Worm (Caenorhabditis elegans): ENCODE data around the gene pals-30.

DNA sequence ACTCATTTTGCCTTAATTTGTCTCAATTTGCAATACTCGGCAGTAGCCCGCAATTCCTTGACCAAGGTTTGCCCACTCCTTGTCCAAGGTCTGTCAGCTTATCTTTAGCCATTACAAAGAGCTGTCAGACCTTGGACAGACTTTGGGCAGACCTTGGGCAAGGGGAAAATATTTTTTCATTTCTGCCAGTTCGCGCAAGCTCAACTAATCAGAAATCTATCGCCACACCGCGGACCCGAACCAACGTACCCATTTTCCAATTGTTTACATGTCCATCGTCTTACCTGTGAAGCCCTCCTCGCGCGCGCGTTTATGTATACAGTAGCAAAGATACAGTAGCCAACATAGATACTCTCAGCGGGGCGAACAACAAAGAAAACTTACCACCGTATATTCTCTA lies 36.6 kb downstream of the pals-30 start:
- no peak for TF ChIP-seq snpc-4 (tag; optimal IDR thresholded peaks at IDR 0.05)
- TF ChIP-seq zag-1 (tag; optimal IDR thresholded peaks at IDR 0.05), result no peak
- no peak for TF ChIP-seq lin-39 (tag; optimal IDR thresholded peaks at IDR 0.05)
- no peak for TF ChIP-seq fos-1 (tag; optimal IDR thresholded peaks at IDR 0.05)
- no peak for TF ChIP-seq ceh-20 (GFP tag; IDR thresholded peaks at IDR 0.05)
